Worm (Caenorhabditis elegans): Measurements from ENCODE around the gene srv-10.

DNA sequence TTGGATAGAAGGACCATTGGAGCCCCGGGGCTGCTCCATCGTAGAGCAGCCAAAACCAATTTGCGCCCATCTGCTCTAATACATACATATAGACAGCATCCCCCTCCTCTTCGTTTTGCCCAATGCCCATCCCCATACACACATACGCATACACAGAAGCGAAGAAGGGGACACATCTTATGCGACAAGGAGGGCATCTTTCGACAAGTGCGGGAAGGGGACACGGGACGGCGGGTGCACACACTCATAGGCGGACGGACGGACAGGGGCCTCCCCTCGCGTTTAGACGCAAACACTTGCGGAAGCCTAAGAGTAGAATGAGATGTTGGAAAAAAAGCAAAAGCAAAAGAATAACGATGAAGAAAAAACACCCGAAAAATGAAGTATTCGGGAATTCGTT is 27.3 kb upstream of the srv-10 start:
- TF ChIP-seq nfyb-1 (GFP tag; IDR thresholded peaks at IDR 0.05) (no peak), nhr-90 (tag; optimal IDR thresholded peaks at IDR 0.05) (no peak), cebp-1 (GFP tag; IDR thresholded peaks at IDR 0.05) (no peak), cebp-1 (tag; optimal IDR thresholded peaks at IDR 0.05) (no peak), K12H6.12 (tag; optimal IDR thresholded peaks at IDR 0.05) (no peak)

All from whole organism, young adult.